Fruit fly (Drosophila melanogaster) whole organism, wandering third instar larva: ENCODE measurements around the gene grn.

ENCODE experiments used
- Abd-B ChIP-seq: fragments of >200 bp; optimal IDR thresholded peaks from 2 replicates; lab custom pipeline; 2017; ENCODE audit warnings: missing biosample characterization, missing genetic modification characterization
- CG32264 ChIP-seq: fragments of 200-800 bp; sonication (Bioruptor generic); optimal IDR thresholded peaks from 2 replicates; lab custom pipeline; 2016; ENCODE audit warnings: missing biosample characterization, missing genetic modification characterization
- CG9705 ChIP-seq: fragments of 200-800 bp; sonication (Bioruptor generic); optimal IDR thresholded peaks from 2 replicates; lab custom pipeline; 2018; ENCODE audit warnings: missing biosample characterization, mild to moderate bottlenecking, missing genetic modification characterization
- CrebA ChIP-seq: fragments of 200-800 bp; sonication (Bioruptor generic); optimal IDR thresholded peaks from 2 replicates; lab custom pipeline; 2016; ENCODE audit warnings: missing biosample characterization, mild to moderate bottlenecking, missing genetic modification characterization, borderline replicate concordance
- Dfd ChIP-seq: fragments of >200 bp; optimal IDR thresholded peaks from 2 replicates; lab custom pipeline; 2017; ENCODE audit warnings: missing biosample characterization, missing genetic modification characterization
- Dif ChIP-seq: fragments of 200-275, 200-300 bp; sonication (Bioruptor generic); optimal IDR thresholded peaks from 2 replicates; lab custom pipeline; 2018; ENCODE audit warnings: missing biosample characterization, missing genetic modification characterization; ENCODE audit not compliant: partially characterized antibody
- GATAd ChIP-seq: sonication (Bioruptor generic); optimal IDR thresholded peaks from 2 replicates; lab custom pipeline; 2016; ENCODE audit warnings: missing biosample characterization, missing genetic modification characterization
- HLH106 ChIP-seq: fragments of 200-800 bp; optimal IDR thresholded peaks from 3 replicates; lab custom pipeline; 2019; ENCODE audit warnings: missing biosample characterization, mild to moderate bottlenecking, missing genetic modification characterization, moderate library complexity
- Hnf4 ChIP-seq: fragments of 200-800 bp; sonication (Bioruptor generic); optimal IDR thresholded peaks from 2 replicates; lab custom pipeline; 2016; ENCODE audit warnings: missing biosample characterization, mild to moderate bottlenecking, missing genetic modification characterization
- Hr78 ChIP-seq: fragments of >200 bp; optimal IDR thresholded peaks from 2 replicates; lab custom pipeline; 2017; ENCODE audit warnings: missing biosample characterization, missing genetic modification characterization
- Hr83 ChIP-seq: fragments of 200-300 bp; sonication (Bioruptor generic); optimal IDR thresholded peaks from 2 replicates; lab custom pipeline; 2016; ENCODE audit warnings: missing biosample characterization, mild to moderate bottlenecking, missing genetic modification characterization, moderate library complexity; ENCODE audit not compliant: poor library complexity, severe bottlenecking
- Jra ChIP-seq: sonication (Bioruptor generic); optimal IDR thresholded peaks from 2 replicates; lab custom pipeline; 2016; ENCODE audit warnings: missing biosample characterization, missing genetic modification characterization
- Mio ChIP-seq: sonication (Bioruptor generic); optimal IDR thresholded peaks from 2 replicates; lab custom pipeline; 2016; ENCODE audit warnings: missing biosample characterization, missing genetic modification characterization
- Myc ChIP-seq: fragments of >200 bp; optimal IDR thresholded peaks from 2 replicates; lab custom pipeline; 2017
- N ChIP-seq: fragments of >200 bp; optimal IDR thresholded peaks from 2 replicates; lab custom pipeline; 2018; ENCODE audit warnings: missing biosample characterization, missing external identifiers, missing genetic modification characterization
- OdsH ChIP-seq: fragments of 200-800 bp; sonication (Bioruptor generic); optimal IDR thresholded peaks from 2 replicates; lab custom pipeline; 2016; ENCODE audit warnings: missing biosample characterization, mild to moderate bottlenecking, missing genetic modification characterization
- Rel ChIP-seq, 2 experiments: fragments of 200-800 bp; sonication (Bioruptor generic) in 1 of 2; optimal IDR thresholded peaks; 2 replicates in 1 of 2; 3 replicates in 1 of 2; lab custom pipeline; 2016 to 2019; ENCODE audit warnings: mild to moderate bottlenecking in 2 of 2, missing biosample characterization in 2 of 2, missing genetic modification characterization in 2 of 2, moderate library complexity in 1 of 2
- Sp1 ChIP-seq: fragments of 200-800 bp; sonication (Bioruptor generic); optimal IDR thresholded peaks from 3 replicates; lab custom pipeline; 2019; ENCODE audit warnings: missing biosample characterization, mild to moderate bottlenecking, missing genetic modification characterization, moderate library complexity
- Vsx2 ChIP-seq: fragments of 200-300, 225-300 bp; sonication (Bioruptor generic); optimal IDR thresholded peaks from 2 replicates; lab custom pipeline; 2018; ENCODE audit warnings: missing biosample characterization, missing genetic modification characterization; ENCODE audit not compliant: partially characterized antibody
- br ChIP-seq: fragments of 200-800 bp; sonication (Bioruptor generic); optimal IDR thresholded peaks from 2 replicates; lab custom pipeline; 2016; ENCODE audit warnings: missing biosample characterization, missing genetic modification characterization
- brk ChIP-seq: fragments of 200-800 bp; sonication (Bioruptor generic); optimal IDR thresholded peaks from 2 replicates; lab custom pipeline; 2016; ENCODE audit warnings: missing biosample characterization, mild to moderate bottlenecking, missing genetic modification characterization
- dl ChIP-seq, 2 experiments: fragments of 175-275, 200-275 bp in 1 of 2; fragments of 200-275 bp in 1 of 2; sonication (Bioruptor generic); optimal IDR thresholded peaks; lab custom pipeline; 2018; ENCODE audit warnings: mild to moderate bottlenecking in 2 of 2, missing biosample characterization in 2 of 2, missing genetic modification characterization in 2 of 2, moderate library complexity in 2 of 2; ENCODE audit not compliant: partially characterized antibody in 2 of 2, insufficient read depth in 1 of 2
- dmrt93B ChIP-seq: fragments of 200-800 bp; sonication (Bioruptor generic); optimal IDR thresholded peaks from 2 replicates; lab custom pipeline; 2018; ENCODE audit warnings: missing biosample characterization, mild to moderate bottlenecking, missing genetic modification characterization
- dsf ChIP-seq: sonication (Bioruptor generic); optimal IDR thresholded peaks from 2 replicates; lab custom pipeline; 2016; ENCODE audit warnings: missing biosample characterization, missing genetic modification characterization, borderline replicate concordance
- ey ChIP-seq: fragments of 200-800 bp; sonication (Bioruptor generic); optimal IDR thresholded peaks from 2 replicates; lab custom pipeline; 2016; ENCODE audit warnings: missing biosample characterization, missing genetic modification characterization
- foxo ChIP-seq, 2 experiments: fragments of 200-800 bp; sonication (Bioruptor generic); optimal IDR thresholded peaks; 2 replicates in 1 of 2; 3 replicates in 1 of 2; lab custom pipeline; 2016 to 2017; ENCODE audit warnings: missing biosample characterization in 2 of 2, missing genetic modification characterization in 2 of 2
- fru ChIP-seq: fragments of 200-800 bp; sonication (Bioruptor generic); optimal IDR thresholded peaks from 3 replicates; lab custom pipeline; 2016; ENCODE audit warnings: missing biosample characterization, mild to moderate bottlenecking, missing genetic modification characterization
- h ChIP-seq: fragments of 200-800 bp; sonication (Bioruptor generic); optimal IDR thresholded peaks from 3 replicates; lab custom pipeline; 2016; ENCODE audit warnings: missing biosample characterization, mild to moderate bottlenecking, missing genetic modification characterization
- jim ChIP-seq: fragments of 175-275, 200-325 bp; sonication (Bioruptor generic); optimal IDR thresholded peaks from 2 replicates; lab custom pipeline; 2016; ENCODE audit warnings: missing biosample characterization, mild to moderate bottlenecking, missing genetic modification characterization
- lola ChIP-seq: fragments of >200 bp; optimal IDR thresholded peaks from 2 replicates; lab custom pipeline; 2017; ENCODE audit warnings: missing biosample characterization, missing genetic modification characterization
- pan ChIP-seq: fragments of >200 bp; optimal IDR thresholded peaks from 2 replicates; lab custom pipeline; 2017
- psq ChIP-seq: fragments of 200-800 bp; sonication (Bioruptor generic); optimal IDR thresholded peaks from 3 replicates; lab custom pipeline; 2017; ENCODE audit warnings: missing biosample characterization, mild to moderate bottlenecking, missing genetic modification characterization, moderate library complexity
- rgr ChIP-seq: fragments of 200-800 bp; sonication (Bioruptor generic); optimal IDR thresholded peaks from 3 replicates; lab custom pipeline; 2016; ENCODE audit warnings: missing biosample characterization, mild to moderate bottlenecking, missing genetic modification characterization
- sage ChIP-seq: fragments of 200-800 bp; sonication (Bioruptor generic); optimal IDR thresholded peaks from 2 replicates; lab custom pipeline; 2016; ENCODE audit warnings: missing biosample characterization, mild to moderate bottlenecking, missing genetic modification characterization
- sv ChIP-seq: fragments of 200-800 bp; sonication (Bioruptor generic); optimal IDR thresholded peaks from 3 replicates; lab custom pipeline; 2016; ENCODE audit warnings: missing biosample characterization, missing genetic modification characterization
- tai ChIP-seq: sonication (Bioruptor generic); optimal IDR thresholded peaks from 2 replicates; lab custom pipeline; 2016; ENCODE audit warnings: missing biosample characterization, missing genetic modification characterization
- usp ChIP-seq: fragments of >200 bp; optimal IDR thresholded peaks from 2 replicates; lab custom pipeline; 2017; ENCODE audit warnings: missing biosample characterization, missing genetic modification characterization
- woc ChIP-seq: sonication (Bioruptor generic); optimal IDR thresholded peaks from 2 replicates; lab custom pipeline; 2016; ENCODE audit warnings: missing biosample characterization, mild to moderate bottlenecking, missing genetic modification characterization

grn gene

DNA sequence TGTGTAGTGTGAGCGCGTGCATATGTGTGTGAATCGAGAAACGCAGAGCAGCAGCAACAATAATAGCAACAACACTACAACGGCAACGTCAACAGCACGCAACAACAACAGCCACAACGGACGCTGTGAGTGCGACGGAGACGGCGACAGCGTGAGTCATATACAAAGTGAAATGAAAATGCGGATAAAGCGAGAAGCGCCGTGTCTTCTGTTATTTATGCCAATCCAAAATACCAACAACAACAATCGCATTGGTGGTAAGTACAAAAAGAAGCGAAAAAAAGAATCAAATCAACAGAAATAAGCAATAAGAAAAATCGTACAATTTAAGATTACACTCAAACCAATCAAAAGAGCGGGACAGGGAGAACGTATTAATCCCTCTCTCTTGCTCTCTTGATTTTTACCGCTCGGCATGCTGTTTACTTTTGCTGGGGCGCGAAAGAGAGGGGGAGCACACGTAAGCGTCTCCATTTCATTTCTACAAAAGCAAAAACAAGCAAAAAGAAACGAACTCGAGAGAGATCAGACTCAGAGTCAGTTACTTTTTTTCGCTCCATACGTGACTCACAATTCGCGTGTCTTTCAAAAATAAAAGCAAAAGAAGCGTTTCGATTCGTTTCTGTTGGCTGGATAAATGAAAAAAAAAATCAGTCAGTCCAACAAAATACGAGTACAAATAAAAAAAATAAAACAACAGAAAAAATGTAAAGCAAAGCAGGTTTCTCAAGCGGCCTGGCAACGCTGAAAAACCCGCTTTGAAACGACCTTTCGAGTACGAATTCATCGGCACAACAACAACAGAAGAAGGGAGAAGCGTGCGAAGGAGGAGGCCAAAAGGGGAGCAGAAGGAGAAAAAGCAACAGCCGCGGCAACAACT, 75.2 kb downstream of the grn start (continued):
- peak; percentile 82 for TF ChIP-seq br
- TF ChIP-seq Dif (GFP tag; lab: Kevin White, UChicago) = peak; percentile 69
- peak; percentile 51 for TF ChIP-seq jim

DNA sequence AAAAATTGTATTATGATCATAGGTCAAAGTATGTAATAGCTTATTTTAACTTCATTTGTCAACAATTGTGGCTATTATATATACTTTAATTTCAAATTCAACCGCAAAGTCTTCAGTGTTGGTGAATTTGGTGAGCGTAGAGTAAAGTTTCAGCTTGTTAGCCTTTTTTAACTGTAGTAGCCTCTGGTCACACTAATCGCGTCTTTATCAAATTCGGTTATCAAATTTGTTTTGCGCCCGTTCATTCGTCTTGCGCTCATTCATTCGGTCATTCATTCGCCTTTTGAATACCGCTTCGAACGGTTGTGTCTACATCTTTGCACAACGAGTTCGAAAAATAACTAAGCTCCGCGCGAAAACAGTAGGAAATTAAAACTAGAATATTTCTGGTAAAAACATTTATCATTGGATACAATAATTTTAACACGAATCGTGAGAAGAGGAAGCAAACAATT, 76.1 kb downstream of the grn start, which contains the start of gene puc:
Gene puc, plus strand, starts transcription at position 245 of the 455 bp plus-strand sequence.
- TF ChIP-seq Rel (GFP tag; optimal IDR thresholded peaks at IDR 0.05; lab: Kevin White, UChicago) (no peak), Rel (tag; optimal IDR thresholded peaks at IDR 0.05; lab: Kevin White, UChicago) (peak; percentile 46), psq (GFP tag; lab: Kevin White, UChicago) (peak; percentile 93), CrebA (GFP tag; lab: Kevin White, UChicago) (no peak), pan (lab: Kevin White, UChicago) (no peak), HLH106 (tag; lab: Kevin White, UChicago) (peak; percentile 16), brk (GFP tag; lab: Kevin White, UChicago) (peak; percentile 78), br (peak; percentile 24), Hr78 (GFP tag; lab: Kevin White, UChicago) (no peak), fru (peak; percentile 28), jim (no peak), woc (GFP tag; lab: Kevin White, UChicago) (no peak), h (GFP tag; lab: Kevin White, UChicago) (peak; percentile 66), usp (GFP tag; lab: Kevin White, UChicago) (no peak), Myc (lab: Kevin White, UChicago) (peak; percentile 22), Abd-B (GFP tag; lab: Kevin White, UChicago) (no peak), sv (GFP tag; lab: Kevin White, UChicago) (peak; percentile 17), Dif (GFP tag; lab: Kevin White, UChicago) (peak; percentile 81), Jra (GFP tag; lab: Kevin White, UChicago) (peak; percentile 35), ey (GFP tag; lab: Kevin White, UChicago) (no peak), sage (GFP tag; lab: Kevin White, UChicago) (peak; percentile 20), GATAd (GFP tag; lab: Kevin White, UChicago) (no peak), N (GFP tag; lab: Kevin White, UChicago) (no peak), dl (GFP tag; optimal IDR thresholded peaks at IDR 0.05; lab: Kevin White, UChicago; ENCODE audit: insufficient read depth in 1 of 2, partially characterized antibody in 2 of 2) (peak; percentile 14 to 56), dmrt93B (GFP tag; lab: Kevin White, UChicago) (no peak), CG9705 (GFP tag; lab: Kevin White, UChicago) (no peak), CG32264 (GFP tag; lab: Kevin White, UChicago) (no peak), Dfd (GFP tag; lab: Kevin White, UChicago) (no peak), dsf (GFP tag; lab: Kevin White, UChicago) (peak; percentile 44), tai (GFP tag; lab: Kevin White, UChicago) (peak; percentile 26), Mio (no peak), Hnf4 (GFP tag; lab: Kevin White, UChicago) (peak; percentile 66), Hr83 (GFP tag; lab: Kevin White, UChicago) (peak; percentile 89), OdsH (GFP tag; lab: Kevin White, UChicago) (peak; percentile 49), Sp1 (GFP tag; lab: Kevin White, UChicago) (peak; percentile 62), foxo (GFP tag; optimal IDR thresholded peaks at IDR 0.05; lab: Kevin White, UChicago) (peak; percentile 22 to 55), Vsx2 (GFP tag; lab: Kevin White, UChicago) (peak; percentile 92), rgr (GFP tag; lab: Kevin White, UChicago) (peak; percentile 61), lola (no peak)
